Worm (Caenorhabditis elegans) whole organism, early embryonic: ENCODE data around the gene srv-16.

ENCODE experiments used
- B0310.2 ChIP-seq: sonication (generic microtip); optimal IDR thresholded peaks from 2 replicates; lab custom pipeline; 2016; ENCODE audit warnings: mild to moderate bottlenecking, missing genetic modification characterization, missing compliant biosample characterization
- F13C5.2 ChIP-seq: sonication (generic microtip); optimal IDR thresholded peaks from 2 replicates; lab custom pipeline; 2017; ENCODE audit warnings: mild to moderate bottlenecking, missing genetic modification characterization, inconsistent platforms, missing compliant biosample characterization
- aly-1 ChIP-seq: sonication (generic microtip); optimal IDR thresholded peaks from 2 replicates; lab custom pipeline; 2016; ENCODE audit warnings: missing genetic modification characterization, missing compliant biosample characterization
- ama-1 ChIP-seq: fragments of 150-350 bp; optimal IDR thresholded peaks from 2 replicates; lab custom pipeline; 2014
- ceh-13 ChIP-seq: fragments of 200-800 bp; sonication (Bioruptor generic); optimal IDR thresholded peaks from 2 replicates; lab custom pipeline; 2018; ENCODE audit warnings: mild to moderate bottlenecking, missing genetic modification characterization, missing compliant biosample characterization
- ceh-36 ChIP-seq: sonication (generic microtip); optimal IDR thresholded peaks from 2 replicates; lab custom pipeline; 2016; ENCODE audit warnings: missing genetic modification characterization, inconsistent platforms, missing compliant biosample characterization
- ets-7 ChIP-seq: sonication (generic microtip); optimal IDR thresholded peaks from 2 replicates; lab custom pipeline; 2016; ENCODE audit warnings: missing genotype, missing genetic modification characterization, missing compliant biosample characterization
- flt-1 ChIP-seq: fragments of 200-800 bp; sonication (Bioruptor generic); IDR thresholded peaks from 2 replicates; pipeline ENCODE4 v1.3.6; 2022; ENCODE audit warnings: missing genetic modification characterization, missing compliant biosample characterization
- hmbx-1 ChIP-seq: sonication (generic microtip); optimal IDR thresholded peaks from 2 replicates; lab custom pipeline; 2016; ENCODE audit warnings: mild to moderate bottlenecking, missing genetic modification characterization, missing compliant biosample characterization
- hmg-4 ChIP-seq: fragments of 200-800 bp; sonication (Bioruptor generic); optimal IDR thresholded peaks from 2 replicates; lab custom pipeline; 2018; ENCODE audit warnings: mild to moderate bottlenecking, missing genetic modification characterization, missing compliant biosample characterization
- hnd-1 ChIP-seq: sonication (generic microtip); optimal IDR thresholded peaks from 2 replicates; lab custom pipeline; 2016; ENCODE audit warnings: missing genetic modification characterization, missing compliant biosample characterization
- pes-1 ChIP-seq: fragments of 200-800 bp; sonication (Bioruptor generic); IDR thresholded peaks from 2 replicates; pipeline ENCODE4 v1.3.6; 2022; ENCODE audit warnings: missing genetic modification reagents, missing genetic modification characterization, missing compliant biosample characterization
- scrt-1 ChIP-seq: fragments of 200-800 bp; sonication (Bioruptor generic); IDR thresholded peaks from 2 replicates; pipeline ENCODE4 v1.3.6; 2022; ENCODE audit warnings: missing genetic modification characterization, missing compliant biosample characterization
- sea-1 ChIP-seq: fragments of 200-800 bp; sonication (Bioruptor generic); conservative IDR thresholded peaks from 2 replicates; pipeline ENCODE4 v1.3.6; 2022; ENCODE audit warnings: missing genetic modification characterization, missing compliant biosample characterization
- tbx-11 ChIP-seq: fragments of 200-800 bp; sonication (Bioruptor generic); IDR thresholded peaks from 2 replicates; pipeline ENCODE4 v1.3.6; 2022; ENCODE audit warnings: missing genetic modification characterization, missing compliant biosample characterization
- tbx-37 ChIP-seq: fragments of 200-800 bp; sonication (Bioruptor generic); conservative IDR thresholded peaks from 2 replicates; pipeline ENCODE4 v1.3.6; 2022; ENCODE audit warnings: missing genetic modification reagents, missing genetic modification characterization, missing compliant biosample characterization
- tra-4 ChIP-seq: sonication (generic microtip); optimal IDR thresholded peaks from 2 replicates; lab custom pipeline; 2017; ENCODE audit warnings: missing genetic modification characterization, missing compliant biosample characterization

srv-16 gene

ce11 chrIV:15933814-15934213 is at the start of gene srv-16:
TSS of gene srv-16 (minus strand) at chrIV:15933914.
- TF ChIP-seq flt-1, result no peak

ce11 chrIV:15964307-15964706 is 30.6 kb upstream of the srv-16 start, which contains the start of gene Y105C5B.18:
TSS of gene Y105C5B.18 (plus strand) at chrIV:15964607.
- TF ChIP-seq ceh-13 (GFP tag; lab: Kevin White, UChicago) (no peak), scrt-1 (no peak), ets-7 (tag; lab: Kevin White, UChicago) (no peak), sea-1 (no peak), B0310.2 (no peak), flt-1 (no peak), tbx-11 (GFP tag; lab: Robert Waterston, UW) (no peak)

ce11 chrIV:15962801-15963200 is 29.1 kb upstream of the srv-16 start, which contains the start of gene Y105C5B.17:
TSS of gene Y105C5B.17 (plus strand) at chrIV:15963101.
- TF ChIP-seq ceh-36 (no peak), ceh-13 (GFP tag; lab: Kevin White, UChicago) (no peak), scrt-1 (no peak), B0310.2 (no peak), hnd-1 (tag; lab: Kevin White, UChicago) (no peak), aly-1 (tag; lab: Kevin White, UChicago) (no peak), tra-4 (tag; lab: Kevin White, UChicago) (no peak), hmbx-1 (tag; lab: Kevin White, UChicago) (no peak), sea-1 (no peak), flt-1 (no peak), F13C5.2 (tag; lab: Kevin White, UChicago) (no peak), tbx-37 (GFP tag; lab: Robert Waterston, UW) (no peak), pes-1 (GFP tag; lab: Robert Waterston, UW) (no peak), ama-1 (lab: Kevin White, UChicago) (no peak), tbx-11 (GFP tag; lab: Robert Waterston, UW) (no peak), hmg-4 (no peak), ets-7 (tag; lab: Kevin White, UChicago) (no peak)

ce11 chrIV:15962219-15962762 is 28.6 kb upstream of the srv-16 start, which contains the start of gene lgc-19:
TSS of gene lgc-19 (minus strand) at chrIV:15962712.
- TF ChIP-seq pes-1 (GFP tag; lab: Robert Waterston, UW) (no peak), scrt-1 (no peak), sea-1 (no peak), tra-4 (tag; lab: Kevin White, UChicago) (no peak), F13C5.2 (tag; lab: Kevin White, UChicago) (no peak), hmg-4 (no peak), aly-1 (tag; lab: Kevin White, UChicago) (no peak), hnd-1 (tag; lab: Kevin White, UChicago) (no peak), ets-7 (tag; lab: Kevin White, UChicago) (no peak), flt-1 (no peak)

ce11 chrIV:15961069-15961468 is 27.4 kb upstream of the srv-16 start:
- TF ChIP-seq tra-4 (tag; lab: Kevin White, UChicago), result no peak
- TF ChIP-seq aly-1 (tag; lab: Kevin White, UChicago), result no peak
- TF ChIP-seq ceh-36, result no peak
- TF ChIP-seq sea-1, result no peak
- TF ChIP-seq pes-1 (GFP tag; lab: Robert Waterston, UW), result no peak
- TF ChIP-seq hmbx-1 (tag; lab: Kevin White, UChicago), result no peak
- no peak for TF ChIP-seq tbx-37 (GFP tag; lab: Robert Waterston, UW)

- TF ChIP-seq hnd-1 (tag; lab: Kevin White, UChicago) (no peak), flt-1 (no peak), sea-1 (no peak), ceh-13 (GFP tag; lab: Kevin White, UChicago) (no peak), ceh-36 (no peak), tra-4 (tag; lab: Kevin White, UChicago) (no peak), tbx-37 (GFP tag; lab: Robert Waterston, UW) (no peak), B0310.2 (no peak), tbx-11 (GFP tag; lab: Robert Waterston, UW) (no peak), ama-1 (lab: Kevin White, UChicago) (no peak), F13C5.2 (tag; lab: Kevin White, UChicago) (no peak), hmbx-1 (tag; lab: Kevin White, UChicago) (no peak), aly-1 (tag; lab: Kevin White, UChicago) (no peak), hmg-4 (no peak), pes-1 (GFP tag; lab: Robert Waterston, UW) (no peak), ets-7 (tag; lab: Kevin White, UChicago) (no peak), scrt-1 (no peak)
Measured at ce11 chrIV:15955349-15955748, 21.6 kb upstream of the srv-16 start.

ce11 chrIV:15953689-15954088 is 20.0 kb upstream of the srv-16 start:
- TF ChIP-seq ama-1 (lab: Kevin White, UChicago) (no peak), ets-7 (tag; lab: Kevin White, UChicago) (no peak), pes-1 (GFP tag; lab: Robert Waterston, UW) (no peak), hmbx-1 (tag; lab: Kevin White, UChicago) (no peak), ceh-13 (GFP tag; lab: Kevin White, UChicago) (no peak), tra-4 (tag; lab: Kevin White, UChicago) (no peak), aly-1 (tag; lab: Kevin White, UChicago) (no peak), flt-1 (no peak), tbx-37 (GFP tag; lab: Robert Waterston, UW) (no peak), B0310.2 (no peak)

- TF ChIP-seq ceh-13 (GFP tag; lab: Kevin White, UChicago), result no peak
- no peak for TF ChIP-seq scrt-1
- TF ChIP-seq B0310.2, result no peak
- no peak for TF ChIP-seq aly-1 (tag; lab: Kevin White, UChicago)
- no peak for TF ChIP-seq sea-1
- no peak for TF ChIP-seq tra-4 (tag; lab: Kevin White, UChicago)
- TF ChIP-seq pes-1 (GFP tag; lab: Robert Waterston, UW), result no peak
Measured at ce11 chrIV:15951640-15952039, 17.9 kb upstream of the srv-16 start, which contains the start of gene Y105C5B.15. TSS of gene Y105C5B.15 (plus strand) at chrIV:15951936.
